Worm (Caenorhabditis elegans) whole organism, L1 larva: Measurements from ENCODE around the gene rtfo-1.

Experiments
- C16A3.4 ChIP-seq: fragments of 150-350 bp; optimal IDR thresholded peaks from 2 replicates; lab custom pipeline; 2014; ENCODE audit warnings: missing biosample characterization, missing genetic modification characterization
- C34B4.2 ChIP-seq: sonication (generic microtip); optimal IDR thresholded peaks from 2 replicates; lab custom pipeline; 2017; ENCODE audit warnings: mild to moderate bottlenecking, missing genetic modification characterization, missing compliant biosample characterization
- Y116A8C.19 ChIP-seq: sonication (generic microtip); optimal IDR thresholded peaks from 2 replicates; lab custom pipeline; 2016; ENCODE audit warnings: missing compliant biosample characterization, missing genetic modification characterization, borderline replicate concordance
- aha-1 ChIP-seq: fragments of 150-350 bp; optimal IDR thresholded peaks from 2 replicates; lab custom pipeline; 2014; ENCODE audit warnings: missing biosample characterization, missing genetic modification characterization
- aly-2 ChIP-seq: fragments of 150-350 bp; optimal IDR thresholded peaks from 2 replicates; lab custom pipeline; 2014; ENCODE audit warnings: missing biosample characterization, missing genetic modification characterization
- blmp-1 ChIP-seq: fragments of 150-350 bp; optimal IDR thresholded peaks from 2 replicates; lab custom pipeline; 2014; ENCODE audit warnings: missing biosample characterization, missing genetic modification characterization
- ceh-63 ChIP-seq: fragments of 200-800 bp; sonication (Bioruptor generic); optimal IDR thresholded peaks from 2 replicates; lab custom pipeline; 2018; ENCODE audit warnings: mild to moderate bottlenecking, missing genetic modification characterization, missing compliant biosample characterization
- ceh-88 ChIP-seq: fragments of 200-800 bp; sonication (Bioruptor generic); IDR thresholded peaks from 2 replicates; pipeline ENCODE4 v1.3.6; 2022; ENCODE audit warnings: missing genetic modification characterization, missing compliant biosample characterization
- ces-1 ChIP-seq: fragments of 150-350 bp; optimal IDR thresholded peaks from 2 replicates; lab custom pipeline; 2014; ENCODE audit warnings: missing biosample characterization, missing genetic modification reagents, missing genetic modification characterization
- dsc-1 ChIP-seq: sonication (generic microtip); optimal IDR thresholded peaks from 2 replicates; lab custom pipeline; 2016; ENCODE audit warnings: mild to moderate bottlenecking, missing genetic modification characterization, missing compliant biosample characterization
- efl-3 ChIP-seq: fragments of 200-800 bp; sonication (Bioruptor generic); optimal IDR thresholded peaks from 2 replicates; lab custom pipeline; 2018; ENCODE audit warnings: mild to moderate bottlenecking, missing genetic modification characterization, missing compliant biosample characterization
- egl-27 ChIP-seq, 2 experiments: fragments of 150-350 bp in 1 of 2; sonication (generic microtip); optimal IDR thresholded peaks; 3 replicates each; lab custom pipeline; 2017 to 2018; ENCODE audit warnings: missing biosample characterization in 2 of 2, missing genetic modification characterization in 2 of 2, missing genetic modification reagents in 2 of 2
- elt-2 ChIP-seq: sonication (generic microtip); optimal IDR thresholded peaks from 2 replicates; lab custom pipeline; 2016; ENCODE audit warnings: missing genetic modification characterization, mild to moderate bottlenecking, inconsistent platforms, missing compliant biosample characterization, missing genetic modification reagents
- elt-3 ChIP-seq, 6 experiments: fragments of 150-350 bp in 1 of 6; sonication (generic microtip); optimal IDR thresholded peaks; 2 replicates each; lab custom pipeline; 2017 to 2018; ENCODE audit warnings: missing biosample characterization in 6 of 6, missing genetic modification characterization in 6 of 6, inconsistent platforms in 1 of 6
- fkh-10 ChIP-seq: sonication (generic microtip); optimal IDR thresholded peaks from 2 replicates; lab custom pipeline; 2017; ENCODE audit warnings: missing biosample characterization, missing genetic modification reagents, missing genetic modification characterization
- hlh-17 ChIP-seq: fragments of 200-800 bp; sonication (Bioruptor generic); optimal IDR thresholded peaks from 2 replicates; lab custom pipeline; 2018; ENCODE audit warnings: missing genetic modification characterization, mild to moderate bottlenecking, missing compliant biosample characterization, moderate library complexity, borderline replicate concordance
- hlh-4 ChIP-seq: sonication (generic microtip); optimal IDR thresholded peaks from 2 replicates; lab custom pipeline; 2016; ENCODE audit warnings: mild to moderate bottlenecking, missing genetic modification characterization, missing compliant biosample characterization
- hpl-2 ChIP-seq: fragments of 150-350 bp; optimal IDR thresholded peaks from 2 replicates; lab custom pipeline; 2014; ENCODE audit warnings: missing biosample characterization, missing genetic modification reagents, missing genetic modification characterization
- irx-1 ChIP-seq: sonication (generic microtip); optimal IDR thresholded peaks from 2 replicates; lab custom pipeline; 2016; ENCODE audit warnings: missing genetic modification characterization, missing compliant biosample characterization
- isw-1 ChIP-seq: fragments of 200-800 bp; sonication (Bioruptor generic); IDR thresholded peaks from 2 replicates; pipeline ENCODE4 v1.3.6; 2022; ENCODE audit warnings: missing genetic modification characterization, missing compliant biosample characterization
- jun-1 ChIP-seq: fragments of 150-350 bp; optimal IDR thresholded peaks from 2 replicates; lab custom pipeline; 2014; ENCODE audit warnings: missing biosample characterization, missing genetic modification reagents, missing genetic modification characterization
- lin-14 ChIP-seq: fragments of 200-800 bp; sonication (Bioruptor generic); optimal IDR thresholded peaks from 2 replicates; lab custom pipeline; 2018; ENCODE audit warnings: mild to moderate bottlenecking, missing genetic modification characterization, moderate library complexity, missing compliant biosample characterization
- lin-15B ChIP-seq: fragments of 150-350 bp; sonication (generic microtip); optimal IDR thresholded peaks from 3 replicates; lab custom pipeline; 2014; ENCODE audit warnings: missing biosample characterization, missing genetic modification characterization
- lin-39 ChIP-seq: fragments of 150-350 bp; optimal IDR thresholded peaks from 2 replicates; lab custom pipeline; 2014; ENCODE audit warnings: missing biosample characterization, missing genetic modification reagents, missing genetic modification characterization
- lir-3 ChIP-seq: sonication (generic microtip); optimal IDR thresholded peaks from 2 replicates; lab custom pipeline; 2016; ENCODE audit warnings: mild to moderate bottlenecking, missing genetic modification characterization, moderate library complexity, missing compliant biosample characterization; ENCODE audit not compliant: poor library complexity
- lsy-2 ChIP-seq, 2 experiments: fragments of 150-350 bp; optimal IDR thresholded peaks; 2 replicates each; lab custom pipeline; 2014; ENCODE audit warnings: missing biosample characterization in 2 of 2, missing genetic modification characterization in 2 of 2
- nhr-11 ChIP-seq: fragments of 150-350 bp; optimal IDR thresholded peaks from 2 replicates; lab custom pipeline; 2014; ENCODE audit warnings: missing biosample characterization, missing genetic modification characterization
- nhr-12 ChIP-seq: sonication (generic microtip); optimal IDR thresholded peaks from 2 replicates; lab custom pipeline; 2017; ENCODE audit warnings: missing biosample characterization, missing genetic modification characterization
- nhr-20 ChIP-seq: sonication (generic microtip); optimal IDR thresholded peaks from 2 replicates; lab custom pipeline; 2016; ENCODE audit warnings: mild to moderate bottlenecking, missing genetic modification characterization, missing compliant biosample characterization
- nhr-237 ChIP-seq: fragments of 150-350 bp; optimal IDR thresholded peaks from 2 replicates; lab custom pipeline; 2014; ENCODE audit warnings: missing biosample characterization, missing genetic modification characterization
- nhr-28 ChIP-seq: fragments of 150-350 bp; optimal IDR thresholded peaks from 2 replicates; lab custom pipeline; 2014; ENCODE audit warnings: missing biosample characterization, missing genetic modification characterization
- nhr-47 ChIP-seq: sonication (generic microtip); optimal IDR thresholded peaks from 2 replicates; lab custom pipeline; 2016; ENCODE audit warnings: mild to moderate bottlenecking, missing genetic modification characterization, moderate library complexity, missing compliant biosample characterization
- nhr-71 ChIP-seq: sonication (generic microtip); optimal IDR thresholded peaks from 2 replicates; lab custom pipeline; 2016; ENCODE audit warnings: mild to moderate bottlenecking, missing genetic modification characterization, moderate library complexity, missing compliant biosample characterization
- nhr-76 ChIP-seq: sonication (generic microtip); optimal IDR thresholded peaks from 2 replicates; lab custom pipeline; 2017; ENCODE audit warnings: missing biosample characterization, missing genetic modification characterization
- nhr-77 ChIP-seq: fragments of 150-350 bp; optimal IDR thresholded peaks from 2 replicates; lab custom pipeline; 2014; ENCODE audit warnings: missing biosample characterization, missing genetic modification characterization
- nhr-85 ChIP-seq: sonication (generic microtip); peaks from one replicate; lab custom pipeline; 2016; ENCODE audit warnings: missing genetic modification characterization, inconsistent platforms, missing compliant biosample characterization
- nhr-90 ChIP-seq: sonication (generic microtip); optimal IDR thresholded peaks from 2 replicates; lab custom pipeline; 2016; ENCODE audit warnings: mild to moderate bottlenecking, missing genetic modification characterization, missing compliant biosample characterization; ENCODE audit not compliant: poor library complexity
- pax-3 ChIP-seq: fragments of 200-800 bp; sonication (Bioruptor generic); optimal IDR thresholded peaks from 2 replicates; lab custom pipeline; 2018; ENCODE audit warnings: mild to moderate bottlenecking, missing genetic modification characterization, moderate library complexity, missing compliant biosample characterization
- skn-1 ChIP-seq: fragments of 150-350 bp; optimal IDR thresholded peaks from 2 replicates; lab custom pipeline; 2014; ENCODE audit warnings: missing biosample characterization, missing genetic modification characterization
- sptf-1 ChIP-seq: fragments of 150-350 bp; optimal IDR thresholded peaks from 2 replicates; lab custom pipeline; 2014; ENCODE audit warnings: missing biosample characterization, missing genetic modification characterization
- swsn-7 ChIP-seq: sonication (generic microtip); optimal IDR thresholded peaks from 2 replicates; lab custom pipeline; 2016; ENCODE audit warnings: missing genetic modification characterization, missing compliant biosample characterization
- tbx-2 ChIP-seq: sonication (generic microtip); optimal IDR thresholded peaks from 2 replicates; lab custom pipeline; 2016; ENCODE audit warnings: missing genetic modification characterization, missing compliant biosample characterization
- tlp-1 ChIP-seq: fragments of 150-350 bp; optimal IDR thresholded peaks from 2 replicates; lab custom pipeline; 2014; ENCODE audit warnings: missing biosample characterization, missing genetic modification characterization
- unc-130 ChIP-seq: fragments of 150-350 bp; optimal IDR thresholded peaks from 2 replicates; lab custom pipeline; 2017; ENCODE audit warnings: missing biosample characterization, missing genetic modification characterization, inconsistent platforms
- unc-30 ChIP-seq: sonication (generic microtip); optimal IDR thresholded peaks from 2 replicates; lab custom pipeline; 2017; ENCODE audit warnings: missing biosample characterization, missing genetic modification characterization
- unc-98 ChIP-seq: fragments of 200-800 bp; sonication (Bioruptor generic); IDR thresholded peaks from 2 replicates; pipeline ENCODE4 v1.3.6; 2022; ENCODE audit warnings: missing genetic modification characterization, missing compliant biosample characterization
- xbp-1 ChIP-seq: sonication (generic microtip); optimal IDR thresholded peaks from 2 replicates; lab custom pipeline; 2016; ENCODE audit warnings: missing genetic modification characterization, missing compliant biosample characterization
- zip-4 ChIP-seq: fragments of 200-800 bp; sonication (Bioruptor generic); optimal IDR thresholded peaks from 2 replicates; lab custom pipeline; 2018; ENCODE audit warnings: mild to moderate bottlenecking, missing genetic modification characterization, moderate library complexity, missing compliant biosample characterization
- ztf-4 ChIP-seq: fragments of 150-350 bp; optimal IDR thresholded peaks from 2 replicates; lab custom pipeline; 2014; ENCODE audit warnings: missing biosample characterization, missing genetic modification characterization

The rtfo-1 gene

DNA sequence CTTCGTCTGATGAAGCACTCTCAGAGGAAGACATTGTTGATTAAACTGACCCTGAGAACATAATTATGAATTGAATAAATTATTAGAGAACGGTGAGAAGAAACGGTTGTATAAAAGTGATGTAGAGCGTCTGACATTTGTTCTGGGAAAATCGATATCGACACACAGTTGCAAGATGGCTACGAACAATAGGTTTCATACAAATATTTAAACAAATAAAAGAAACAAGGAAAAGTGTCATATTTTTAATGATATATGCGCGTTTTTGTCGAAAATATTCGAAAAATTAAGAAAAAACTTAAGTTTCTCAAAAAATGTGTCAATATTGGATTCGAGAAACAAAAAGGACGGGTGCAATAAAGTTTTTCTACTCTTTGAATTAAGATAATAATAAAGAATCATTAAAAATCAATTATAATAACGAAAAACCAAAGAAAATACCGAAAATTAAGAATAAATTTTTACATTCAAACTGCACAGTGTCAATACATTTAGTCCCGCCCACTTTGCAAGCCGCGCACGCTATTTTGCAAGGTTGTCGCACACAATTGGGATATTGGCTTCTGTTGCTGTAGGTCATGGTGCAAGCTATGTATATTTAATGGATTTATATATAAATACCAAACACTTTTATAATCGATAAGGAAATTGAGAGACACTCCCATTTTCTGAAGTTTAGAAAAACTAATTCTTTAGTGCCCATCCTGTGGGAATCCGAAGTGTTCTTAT is at the start of gene rtfo-1 (continued):
- TF ChIP-seq Y116A8C.19 (tag; lab: Kevin White, UChicago) (no peak), xbp-1 (tag; lab: Kevin White, UChicago) (peak; percentile 54), hlh-4 (tag; lab: Kevin White, UChicago) (no peak), nhr-71 (tag; lab: Kevin White, UChicago) (peak; percentile 58), zip-4 (peak; percentile 16), nhr-90 (peak; percentile 69), nhr-20 (tag; lab: Kevin White, UChicago) (peak; percentile 45), nhr-77 (no peak), hlh-17 (GFP tag; lab: Kevin White, UChicago) (no peak), nhr-76 (no peak), elt-3 (tag; optimal IDR thresholded peaks at IDR 0.05; lab: Kevin White, UChicago) (no peak), hpl-2 (GFP tag; lab: Kevin White, UChicago) (peak; percentile 38), egl-27 (tag; optimal IDR thresholded peaks at IDR 0.05; lab: Kevin White, UChicago) (no peak), lin-39 (tag; lab: Kevin White, UChicago) (no peak), lin-15B (tag; lab: Kevin White, UChicago) (no peak), pax-3 (tag; lab: Kevin White, UChicago) (no peak), sptf-1 (no peak), aly-2 (no peak), ces-1 (GFP tag; lab: Kevin White, UChicago) (no peak), tbx-2 (peak; percentile 39), nhr-12 (tag; lab: Kevin White, UChicago) (no peak), C16A3.4 (tag; lab: Kevin White, UChicago) (peak; percentile 25), jun-1 (no peak), nhr-85 (tag; lab: Kevin White, UChicago) (peak; percentile 75), unc-98 (no peak), ceh-88 (GFP tag; lab: Robert Waterston, UW) (no peak), dsc-1 (tag; lab: Kevin White, UChicago) (peak; percentile 35), skn-1 (tag; lab: Kevin White, UChicago) (peak; percentile 58), aha-1 (tag; lab: Kevin White, UChicago) (no peak), elt-2 (tag; lab: Kevin White, UChicago) (peak; percentile 22), blmp-1 (peak; percentile 28), nhr-237 (tag; lab: Kevin White, UChicago) (no peak), isw-1 (GFP tag; lab: Robert Waterston, UW) (no peak)
- TF ChIP-seq, all 84 proteins: peak for 34

DNA sequence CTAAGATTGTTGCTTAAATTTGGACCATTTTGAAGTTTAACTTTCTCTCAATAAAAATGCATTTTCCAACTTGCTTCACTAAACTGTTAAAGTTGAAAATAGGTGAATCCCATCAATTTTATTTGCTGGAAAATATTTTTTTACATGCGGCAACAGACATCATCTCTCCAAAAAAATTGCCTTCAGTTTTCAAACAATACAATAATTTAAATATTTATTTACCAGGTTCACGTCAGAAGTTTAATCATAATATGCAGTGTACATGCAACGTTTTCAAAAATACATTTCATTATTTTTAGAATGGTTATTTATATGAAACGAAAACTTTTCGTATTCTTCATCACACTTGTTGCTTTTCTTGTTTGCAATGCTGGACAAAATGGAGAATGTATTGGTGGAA is 48.5 kb upstream of the rtfo-1 start, which contains the start of gene T06E4.5:
Gene T06E4.5 (plus strand): TSS at position 301 of the 400 bp plus-strand sequence.
- TF ChIP-seq nhr-47 (tag; lab: Kevin White, UChicago) (no peak), lir-3 (tag; lab: Kevin White, UChicago) (no peak), nhr-11 (no peak), hpl-2 (GFP tag; lab: Kevin White, UChicago) (no peak), lin-14 (GFP tag; lab: Kevin White, UChicago) (no peak), unc-130 (no peak), swsn-7 (tag; lab: Kevin White, UChicago) (no peak), tlp-1 (no peak)

DNA sequence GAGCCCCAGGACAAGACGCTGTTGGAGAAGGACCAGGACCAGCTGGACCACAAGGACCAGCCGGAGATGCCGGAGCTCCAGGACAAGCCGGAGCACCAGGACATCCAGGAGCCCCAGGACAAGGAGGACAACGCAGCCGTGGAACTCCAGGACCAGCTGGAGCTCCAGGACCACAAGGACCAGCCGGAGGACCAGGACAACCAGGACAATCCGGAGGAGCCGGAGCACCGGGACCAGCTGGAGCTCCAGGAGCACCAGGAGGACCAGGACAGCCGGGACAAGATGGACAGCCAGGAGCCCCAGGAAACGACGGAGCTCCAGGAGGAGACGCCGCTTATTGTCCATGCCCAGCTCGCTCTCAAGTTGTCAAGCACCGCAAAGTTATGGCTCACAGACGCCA is 48.1 kb upstream of the rtfo-1 start:
- TF ChIP-seq swsn-7 (tag; lab: Kevin White, UChicago) (no peak), C34B4.2 (tag; lab: Kevin White, UChicago) (no peak), fkh-10 (GFP tag; lab: Kevin White, UChicago) (no peak), lin-14 (GFP tag; lab: Kevin White, UChicago) (no peak), jun-1 (no peak), zip-4 (no peak), lsy-2 (tag; optimal IDR thresholded peaks at IDR 0.05; lab: Kevin White, UChicago) (no peak), ceh-63 (GFP tag; lab: Kevin White, UChicago) (no peak), efl-3 (GFP tag; lab: Kevin White, UChicago) (no peak), tlp-1 (no peak), nhr-28 (tag; lab: Kevin White, UChicago) (no peak), unc-30 (tag; lab: Kevin White, UChicago) (no peak), irx-1 (tag; lab: Kevin White, UChicago) (no peak), nhr-76 (no peak), ztf-4 (no peak)
